Worm (Caenorhabditis elegans): ENCODE measurements around the gene clc-23.

Gene clc-23

DNA sequence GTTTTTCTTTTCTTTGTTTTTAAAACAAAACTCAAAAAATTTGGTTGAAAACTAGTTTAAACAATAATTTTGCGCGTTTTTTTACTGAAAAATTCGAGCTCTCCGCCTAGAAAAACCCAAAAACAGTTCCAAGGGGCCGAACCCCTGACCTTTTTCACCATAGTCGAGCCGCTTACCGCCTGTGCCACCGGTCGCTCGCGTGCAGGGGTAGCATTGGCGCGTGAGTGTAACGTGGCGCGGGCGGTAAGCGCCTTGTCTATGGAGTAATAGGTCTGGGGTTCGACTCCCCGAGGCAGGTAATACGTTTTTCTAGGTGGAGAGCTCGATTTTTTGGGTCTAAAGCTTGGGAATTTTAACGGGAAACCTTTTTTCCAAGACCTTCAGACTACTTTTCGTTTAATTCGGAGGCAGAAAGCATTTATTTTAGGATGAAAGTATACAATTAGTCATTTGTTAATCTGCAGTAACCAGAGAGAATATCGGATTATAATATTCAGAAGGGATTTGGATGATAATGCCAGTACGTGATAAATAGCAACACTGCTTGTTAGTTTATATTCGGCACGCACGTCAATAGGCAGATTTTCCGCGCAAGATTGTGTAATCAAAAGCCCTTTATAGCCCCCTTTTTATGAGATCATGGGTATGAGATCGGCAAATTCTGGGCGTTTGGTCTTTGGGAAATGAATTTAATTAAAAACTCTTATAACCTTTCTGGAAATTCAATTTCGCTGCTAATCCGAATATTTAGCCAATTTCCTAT, 13.4 kb upstream of the clc-23 start:
- no peak for TF ChIP-seq ztf-11 (tag; optimal IDR thresholded peaks at IDR 0.05)
- no peak for TF ChIP-seq snpc-4 (tag; optimal IDR thresholded peaks at IDR 0.05)
- TF ChIP-seq ama-1 (optimal IDR thresholded peaks at IDR 0.05), result no peak
- TF ChIP-seq nhr-10 (tag; optimal IDR thresholded peaks at IDR 0.05), result no peak

- TF ChIP-seq sma-9 (GFP tag; optimal IDR thresholded peaks at IDR 0.05) (no peak), sma-9 (tag; optimal IDR thresholded peaks at IDR 0.05) (no peak)
Observed at ce11 chrIII:1008091-1008490, 12.7 kb upstream of the clc-23 start, which contains the start of gene clc-27. TSS of gene clc-27 (plus strand) at chrIII:1008391.

DNA sequence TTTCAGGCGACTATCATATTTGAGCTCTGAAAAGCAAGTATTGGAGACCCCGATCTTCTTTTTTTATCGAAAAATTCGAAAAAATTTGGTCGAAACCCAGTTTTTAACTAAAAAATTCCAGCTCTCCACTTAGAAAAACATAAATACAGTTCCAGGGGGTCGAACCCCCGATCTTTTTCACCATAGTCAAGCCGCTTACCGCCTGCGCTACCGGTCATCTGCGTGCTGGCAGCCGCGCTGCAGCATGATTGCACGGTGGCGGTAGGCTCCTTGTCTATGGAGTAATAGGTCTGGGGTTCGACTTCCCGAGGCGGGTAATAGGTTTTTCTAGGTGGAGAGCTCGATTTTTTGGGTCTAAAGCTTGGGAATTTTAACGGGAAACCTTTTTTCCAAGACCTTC, 11.0 kb upstream of the clc-23 start, which contains the start of gene clc-24:
Gene clc-24 (plus strand): TSS at position 263 of the 400 bp plus-strand sequence.
- TF ChIP-seq nhr-23 (tag; optimal IDR thresholded peaks at IDR 0.05), result no peak
- TF ChIP-seq sma-9 (GFP tag; optimal IDR thresholded peaks at IDR 0.05), result no peak
- TF ChIP-seq sma-9 (tag; optimal IDR thresholded peaks at IDR 0.05), result no peak
- TF ChIP-seq lin-39 (tag; optimal IDR thresholded peaks at IDR 0.05), result no peak
- TF ChIP-seq sma-3 (GFP tag; optimal IDR thresholded peaks at IDR 0.05), result no peak
- no peak for TF ChIP-seq unc-39 (tag; optimal IDR thresholded peaks at IDR 0.05)
- TF ChIP-seq dmd-4 (tag; optimal IDR thresholded peaks at IDR 0.05), result no peak
- TF ChIP-seq fos-1 (tag; optimal IDR thresholded peaks at IDR 0.05), result no peak
- no peak for TF ChIP-seq mbf-1 (tag; optimal IDR thresholded peaks at IDR 0.05)
- TF ChIP-seq ZK546.5 (tag; optimal IDR thresholded peaks at IDR 0.05), result no peak

- TF ChIP-seq ceh-82 (tag; optimal IDR thresholded peaks at IDR 0.05), result no peak
- no peak for TF ChIP-seq lsy-2 (tag; optimal IDR thresholded peaks at IDR 0.05)
- TF ChIP-seq unc-39 (tag; optimal IDR thresholded peaks at IDR 0.05), result no peak
- no peak for TF ChIP-seq nhr-10 (tag; optimal IDR thresholded peaks at IDR 0.05)
- no peak for TF ChIP-seq ztf-1 (GFP tag; conservative IDR thresholded peaks at IDR 0.05)
- no peak for TF ChIP-seq nhr-11 (tag; optimal IDR thresholded peaks at IDR 0.05)
- TF ChIP-seq Y55F3AM.14 (GFP tag; optimal IDR thresholded peaks at IDR 0.05), result no peak
Observed at ce11 chrIII:1016080-1016479, 4.7 kb upstream of the clc-23 start, which contains the start of gene Y34F4.3. TSS of gene Y34F4.3 (minus strand) at chrIII:1016180.

ce11 chrIII:1026261-1026660, 5.5 kb downstream of the clc-23 start, which contains the start of gene clc-25:
TSS of gene clc-25 (minus strand) at chrIII:1026361.
- TF ChIP-seq crh-2 (tag; optimal IDR thresholded peaks at IDR 0.05) (no peak), fos-1 (tag; optimal IDR thresholded peaks at IDR 0.05) (peak; percentile 58)

DNA sequence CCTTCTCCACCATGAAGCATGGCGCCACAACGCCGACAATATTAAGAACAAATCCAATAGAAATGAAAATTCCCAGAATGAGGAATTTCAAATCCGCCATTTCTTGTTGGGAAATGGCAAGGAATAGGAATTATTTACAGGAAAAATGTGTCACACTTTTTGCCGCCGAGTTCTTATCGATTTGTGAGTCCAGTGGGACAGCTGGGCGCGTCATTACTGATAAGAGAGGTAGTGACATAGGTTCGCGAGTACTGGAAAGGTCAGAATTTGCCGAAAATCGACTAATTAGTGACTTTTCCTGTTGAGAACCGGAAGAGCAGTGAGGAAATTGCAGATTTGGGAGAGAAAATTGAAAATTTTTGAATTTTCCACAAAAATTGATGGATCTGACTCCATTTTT, 7.5 kb downstream of the clc-23 start:
- TF ChIP-seq fos-1 (tag; optimal IDR thresholded peaks at IDR 0.05) (peak; percentile 88), nhr-25 (tag; optimal IDR thresholded peaks at IDR 0.05) (no peak), sma-9 (GFP tag; optimal IDR thresholded peaks at IDR 0.05) (peak; percentile 16), sma-9 (tag; optimal IDR thresholded peaks at IDR 0.05) (no peak)

DNA sequence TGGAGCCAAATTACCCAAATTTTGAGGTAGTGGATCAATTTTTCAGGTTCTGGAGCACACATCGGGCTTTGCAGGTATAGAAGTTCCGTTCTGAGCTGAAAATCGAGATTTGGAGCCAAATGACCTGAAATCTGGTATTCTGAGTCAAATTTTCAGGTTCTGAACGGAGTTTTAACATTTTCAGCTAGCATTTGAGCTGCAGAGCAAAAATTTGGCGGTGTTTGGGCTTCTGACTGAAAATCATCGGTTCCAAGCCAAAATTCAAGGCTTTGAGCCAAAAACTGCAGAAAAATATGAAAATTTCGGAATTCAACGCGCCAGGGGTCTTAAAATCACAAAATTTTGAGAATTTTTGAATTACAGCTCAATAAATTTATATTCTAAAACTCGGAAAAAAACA, 10.2 kb downstream of the clc-23 start, which contains the start of the genes clc-26 and E_BE45912.2:
Gene clc-26 (minus strand): TSS at position 101 of the 400 bp plus-strand sequence.
Gene E_BE45912.2 (minus strand): TSS at position 139 of the 400 bp plus-strand sequence.
- TF ChIP-seq nhr-77 (tag; optimal IDR thresholded peaks at IDR 0.05) (no peak), unc-55 (GFP tag; optimal IDR thresholded peaks at IDR 0.05) (no peak), ztf-1 (GFP tag; conservative IDR thresholded peaks at IDR 0.05) (no peak), ceh-82 (tag; optimal IDR thresholded peaks at IDR 0.05) (no peak), nhr-25 (tag; optimal IDR thresholded peaks at IDR 0.05) (no peak), F13H6.1 (tag; optimal IDR thresholded peaks at IDR 0.05) (no peak), mbf-1 (tag; optimal IDR thresholded peaks at IDR 0.05) (no peak), dmd-4 (tag; optimal IDR thresholded peaks at IDR 0.05) (no peak), ama-1 (optimal IDR thresholded peaks at IDR 0.05) (no peak), lin-13 (GFP tag; optimal IDR thresholded peaks at IDR 0.05) (no peak), nhr-237 (tag; optimal IDR thresholded peaks at IDR 0.05) (no peak), egl-27 (tag; optimal IDR thresholded peaks at IDR 0.05) (no peak), mdl-1 (tag; optimal IDR thresholded peaks at IDR 0.05) (no peak), nhr-6 (tag; optimal IDR thresholded peaks at IDR 0.05) (no peak)

Measured in whole organism, L2 larva.